Fruit fly (Drosophila melanogaster): ENCODE results near the gene CG18641.

Gene CG18641

DNA sequence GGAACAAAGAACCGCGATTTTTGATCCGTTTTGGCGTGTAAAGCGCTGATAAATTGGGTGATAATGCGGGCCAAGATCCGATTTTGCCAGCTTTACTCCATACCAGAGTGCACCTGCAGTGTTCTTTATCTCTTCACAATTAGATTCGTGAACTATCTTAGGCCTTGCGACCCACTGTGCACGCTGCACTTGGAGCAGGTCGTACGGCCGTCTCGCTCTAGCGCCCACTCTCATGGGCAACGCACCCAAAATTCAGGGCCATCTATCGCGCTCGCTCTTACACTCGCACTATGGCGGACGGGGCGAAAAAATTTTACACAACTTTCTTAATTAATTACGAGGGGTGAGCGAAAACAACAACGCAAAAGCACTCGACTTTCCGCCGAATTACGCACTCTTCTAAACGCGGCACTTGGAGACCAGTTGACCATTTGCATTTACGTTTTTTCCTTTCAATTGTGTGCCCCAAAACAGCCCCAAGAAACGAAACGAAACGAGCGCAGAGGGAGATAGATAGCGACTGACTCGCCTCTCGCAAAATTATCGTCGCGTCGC is 50.8 kb downstream of the CG18641 start:
- TF ChIP-seq psq (optimal IDR thresholded peaks at IDR 0.05) = no peak
- no peak for TF ChIP-seq EcR (GFP tag; optimal IDR thresholded peaks at IDR 0.05)
- TF ChIP-seq CG8478 (optimal IDR thresholded peaks at IDR 0.05) = peak; percentile 87

DNA sequence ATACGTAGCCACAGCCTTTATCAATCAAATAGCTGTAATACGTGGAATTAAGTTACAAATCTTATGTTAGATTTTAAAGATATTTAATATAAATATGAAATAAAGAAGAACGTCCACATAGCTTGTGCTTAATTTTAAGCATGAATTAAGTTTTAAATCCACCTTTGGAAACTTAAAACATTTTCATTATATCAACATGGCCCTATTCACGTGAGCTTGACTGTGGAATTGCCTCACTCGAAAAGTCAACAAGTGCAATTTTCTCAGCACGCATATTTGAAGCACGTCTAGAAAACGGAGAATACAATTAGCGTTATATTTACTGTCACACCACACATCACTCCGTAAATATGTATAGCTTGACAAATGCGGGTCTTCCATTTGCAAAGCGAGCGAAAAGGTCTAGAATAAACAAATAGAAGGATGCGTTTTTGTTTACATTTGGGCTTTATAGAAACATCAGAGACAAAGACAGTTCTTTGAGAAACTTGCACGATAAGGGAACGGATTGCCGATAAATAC is 51.4 kb downstream of the CG18641 start:
- TF ChIP-seq Dll (optimal IDR thresholded peaks at IDR 0.05) (no peak), CG8478 (optimal IDR thresholded peaks at IDR 0.05) (no peak), pan (optimal IDR thresholded peaks at IDR 0.05) (no peak), usp (GFP tag; optimal IDR thresholded peaks at IDR 0.05) (no peak), EcR (GFP tag; optimal IDR thresholded peaks at IDR 0.05) (no peak), psq (optimal IDR thresholded peaks at IDR 0.05) (no peak)

dm6 chr2L:2362808-2363394 is 52.2 kb downstream of the CG18641 start:
- TF ChIP-seq psq (optimal IDR thresholded peaks at IDR 0.05) (no peak), EcR (GFP tag; optimal IDR thresholded peaks at IDR 0.05) (no peak), CG8478 (optimal IDR thresholded peaks at IDR 0.05) (no peak), pan (optimal IDR thresholded peaks at IDR 0.05) (no peak), usp (GFP tag; optimal IDR thresholded peaks at IDR 0.05) (no peak), Dll (optimal IDR thresholded peaks at IDR 0.05) (no peak)

DNA sequence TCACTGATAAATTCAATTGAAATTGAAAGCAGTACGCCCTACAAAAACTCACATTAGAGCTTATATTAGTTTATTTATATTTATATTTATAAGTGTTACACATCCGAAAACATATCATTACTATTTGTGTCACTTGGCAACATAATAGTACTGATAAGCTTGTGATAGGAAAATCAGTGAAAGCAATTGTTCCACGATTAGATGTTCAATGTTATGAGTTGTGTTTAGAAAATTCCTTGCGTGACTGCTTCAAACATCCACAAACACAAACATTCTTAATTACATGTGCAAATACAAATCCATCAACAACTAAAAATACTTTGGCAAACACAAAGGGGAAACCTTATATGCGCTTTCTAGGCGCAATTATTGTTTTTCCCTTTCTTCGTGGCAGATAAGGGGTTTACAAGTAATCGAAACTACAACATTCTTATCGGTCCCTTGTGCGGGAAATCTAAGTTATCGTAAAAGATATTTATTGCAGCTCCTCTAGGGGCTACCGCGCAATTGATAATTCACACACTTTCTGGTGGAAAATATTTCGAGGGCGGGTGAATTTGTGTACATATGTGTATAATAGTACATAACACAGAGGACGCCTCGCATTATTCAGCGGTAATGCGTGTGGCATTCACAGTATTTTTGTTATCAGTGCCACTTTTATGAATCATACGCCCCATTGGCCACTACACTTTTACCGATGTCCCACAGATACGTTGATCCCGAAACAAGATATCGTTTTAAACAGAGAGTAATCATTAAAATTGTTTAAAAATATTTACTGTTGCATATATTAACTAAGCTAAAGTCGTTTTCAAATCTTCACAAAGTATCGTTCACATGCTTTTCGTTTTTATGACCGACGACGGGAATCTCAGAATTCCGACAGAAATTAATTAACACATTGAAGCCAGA is 53.0 kb downstream of the CG18641 start:
- TF ChIP-seq CG8478 (optimal IDR thresholded peaks at IDR 0.05) (no peak), psq (optimal IDR thresholded peaks at IDR 0.05) (no peak), EcR (GFP tag; optimal IDR thresholded peaks at IDR 0.05) (no peak), Dll (optimal IDR thresholded peaks at IDR 0.05) (no peak), pan (optimal IDR thresholded peaks at IDR 0.05) (no peak), usp (GFP tag; optimal IDR thresholded peaks at IDR 0.05) (no peak)
